Worm (Caenorhabditis elegans): Measurements from ENCODE around the gene mdt-11.

ce11 chrIII:4998956-4999425 lies 22.0 kb upstream of the mdt-11 start, which contains the start of gene smcr-8:
- TF ChIP-seq F49E8.2 (tag; optimal IDR thresholded peaks at IDR 0.05; ENCODE audit: insufficient read depth) = no peak
- no peak for TF ChIP-seq nhr-120 (GFP tag; IDR thresholded peaks at IDR 0.05)
- no peak for TF ChIP-seq pha-4 (tag; optimal IDR thresholded peaks at IDR 0.05)
- TF ChIP-seq unc-62 (GFP tag; optimal IDR thresholded peaks at IDR 0.05) = no peak
- no peak for TF ChIP-seq ztf-3 (GFP tag; optimal IDR thresholded peaks at IDR 0.05)
- TF ChIP-seq lin-26 (GFP tag; IDR thresholded peaks at IDR 0.05) = no peak
- TF ChIP-seq nhr-80 (tag; optimal IDR thresholded peaks at IDR 0.05) = peak; percentile 32
- TF ChIP-seq ama-1 (optimal IDR thresholded peaks at IDR 0.05) = no peak
- no peak for TF ChIP-seq ama-1 (GFP tag; optimal IDR thresholded peaks at IDR 0.05)
- no peak for TF ChIP-seq chd-7 (tag; optimal IDR thresholded peaks at IDR 0.05)
- TF ChIP-seq repo-1 (tag; optimal IDR thresholded peaks at IDR 0.05) = no peak
